Worm (Caenorhabditis elegans) whole organism, young adult: ENCODE data around the gene cox-18.

Experiments used
- akir-1 ChIP-seq: fragments of 200-800 bp; sonication (Bioruptor generic); optimal IDR thresholded peaks from 2 replicates; lab custom pipeline; 2018; ENCODE audit warnings: mild to moderate bottlenecking, missing genetic modification characterization, moderate library complexity, missing compliant biosample characterization
- fkh-3 ChIP-seq: sonication (generic microtip); optimal IDR thresholded peaks from 2 replicates; lab custom pipeline; 2016; ENCODE audit warnings: mild to moderate bottlenecking, missing genetic modification characterization, missing compliant biosample characterization
- him-1 ChIP-seq: sonication (generic microtip); optimal IDR thresholded peaks from 2 replicates; lab custom pipeline; 2016; ENCODE audit warnings: missing genotype, missing genetic modification reagents, missing genetic modification characterization, missing compliant biosample characterization
- hlh-26 ChIP-seq: fragments of 200-800 bp; sonication (Bioruptor generic); conservative IDR thresholded peaks from 2 replicates; pipeline ENCODE4 v1.3.6; 2022; ENCODE audit warnings: missing genetic modification reagents, missing genetic modification characterization, missing compliant biosample characterization
- lin-54 ChIP-seq: fragments of 200-800 bp; sonication (Bioruptor generic); optimal IDR thresholded peaks from 2 replicates; lab custom pipeline; 2018; ENCODE audit warnings: mild to moderate bottlenecking, missing genetic modification characterization, missing compliant biosample characterization
- mxl-1 ChIP-seq: sonication (generic microtip); optimal IDR thresholded peaks from 2 replicates; lab custom pipeline; 2016; ENCODE audit warnings: missing genetic modification characterization, missing compliant biosample characterization
- rpc-1 ChIP-seq, 2 experiments: fragments of 150-350 bp in 1 of 2; sonication (generic microtip) in 1 of 2; optimal IDR thresholded peaks; 2 replicates each; lab custom pipeline; 2014 to 2018; ENCODE audit warnings: missing biosample characterization in 1 of 2, missing genetic modification characterization in 1 of 2, missing genetic modification reagents in 1 of 2, missing genotype in 1 of 2
- unc-130 ChIP-seq: sonication (generic microtip); optimal IDR thresholded peaks from 2 replicates; lab custom pipeline; 2016; ENCODE audit warnings: missing genetic modification reagents, missing genetic modification characterization, missing compliant biosample characterization

DNA sequence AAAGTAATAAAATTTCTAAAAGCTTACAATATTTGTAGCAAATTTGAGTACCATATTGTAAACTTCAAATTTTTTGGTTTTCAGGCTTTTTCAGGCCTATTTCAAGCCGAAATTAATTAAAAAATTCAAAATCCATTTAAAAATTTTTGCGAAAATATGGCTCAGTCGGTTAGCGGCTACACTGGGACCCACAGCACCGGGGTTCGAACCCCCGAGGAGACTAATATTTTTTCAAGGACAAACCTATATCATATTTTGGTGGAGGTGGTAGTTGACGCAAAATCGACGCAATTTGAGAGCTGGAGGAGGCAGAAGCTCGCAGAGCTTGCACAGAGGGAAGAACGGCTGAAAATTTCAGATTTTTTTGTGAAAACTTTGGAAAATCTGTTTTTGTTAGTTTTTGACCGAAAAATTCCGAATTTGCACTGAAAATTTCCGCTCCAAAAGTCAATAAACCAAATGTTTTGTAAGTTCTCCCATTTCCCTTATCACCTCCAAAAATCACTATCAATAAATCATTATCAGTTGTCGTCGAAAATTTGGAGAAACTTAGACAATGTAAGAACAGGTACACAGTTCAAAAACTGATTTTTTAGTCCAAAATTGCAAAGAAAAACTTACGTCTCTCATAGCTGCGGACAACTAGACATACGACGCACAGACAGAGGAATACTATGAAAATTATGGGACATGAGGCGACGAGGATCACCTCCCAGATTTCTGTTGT, 51.3 kb downstream of the cox-18 start:
- peak; percentile 8 for TF ChIP-seq rpc-1 (optimal IDR thresholded peaks at IDR 0.05; lab: Kevin White, UChicago)
- TF ChIP-seq rpc-1 (tag; optimal IDR thresholded peaks at IDR 0.05; lab: Kevin White, UChicago), result peak; percentile 61
- TF ChIP-seq him-1 (tag; lab: Kevin White, UChicago), result no peak
- TF ChIP-seq hlh-26 (GFP tag; lab: Robert Waterston, UW), result no peak
- no peak for TF ChIP-seq akir-1 (GFP tag; lab: Kevin White, UChicago)
- no peak for TF ChIP-seq unc-130 (GFP tag; lab: Kevin White, UChicago)
- TF ChIP-seq fkh-3, result no peak
- no peak for TF ChIP-seq lin-54 (GFP tag; lab: Kevin White, UChicago)
- TF ChIP-seq mxl-1 (tag; lab: Kevin White, UChicago), result no peak
